Fruit fly (Drosophila melanogaster): ENCODE data around the gene jvl.

jvl gene

dm6 chr3R:14714147-14714903, 27.1 kb upstream of the jvl start (continued):
- TF ChIP-seq h (optimal IDR thresholded peaks at IDR 0.05) (no peak), crp (GFP tag; optimal IDR thresholded peaks at IDR 0.05) (no peak), ssp (GFP tag; IDR thresholded peaks at IDR 0.05) (peak; percentile 42; the same call in 1 of the 2 replicates), CG1602 (GFP tag; optimal IDR thresholded peaks at IDR 0.05) (peak; percentile 48), CG2712 (tag; optimal IDR thresholded peaks at IDR 0.05) (peak; percentile 87), PHDP (tag; optimal IDR thresholded peaks at IDR 0.05) (peak; percentile 56), en (GFP tag; optimal IDR thresholded peaks at IDR 0.05) (no peak)

DNA sequence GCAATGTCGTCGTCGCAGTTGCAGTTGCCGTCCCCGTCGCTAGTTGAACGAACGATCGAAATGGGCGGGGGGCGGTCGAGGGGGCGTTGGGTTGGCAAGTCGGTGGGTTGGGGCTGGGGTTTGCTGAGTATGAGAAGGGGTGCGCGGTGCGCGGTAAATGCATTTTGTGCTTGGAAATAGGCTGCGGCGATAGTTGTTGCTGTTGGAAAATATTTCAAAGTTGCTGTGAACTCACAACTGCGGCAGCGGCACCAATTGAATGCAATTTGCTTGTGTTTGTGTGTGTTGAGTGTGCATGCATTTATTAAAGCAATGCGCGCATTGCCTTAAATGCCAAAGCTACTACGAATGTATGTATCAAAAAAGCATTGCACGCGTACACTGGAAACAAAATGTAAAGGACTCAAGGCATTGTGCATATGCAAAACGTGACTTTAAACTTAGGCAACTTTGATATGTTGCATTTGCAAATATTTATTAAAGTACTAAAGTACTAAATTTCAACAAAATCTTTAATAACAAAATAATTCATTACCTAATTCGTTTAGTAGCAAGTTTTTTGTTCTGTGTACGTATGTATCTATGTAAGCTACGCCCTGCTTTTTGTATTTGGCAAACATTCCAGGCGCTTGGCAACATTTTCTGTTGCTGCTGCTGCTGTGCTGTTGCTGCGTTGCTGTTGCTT, 26.3 kb upstream of the jvl start:
- TF ChIP-seq CG18262 (tag; optimal IDR thresholded peaks at IDR 0.05): peak; percentile 51
- no peak for TF ChIP-seq CG4282 (GFP tag; optimal IDR thresholded peaks at IDR 0.05)
- TF ChIP-seq tx (GFP tag; optimal IDR thresholded peaks at IDR 0.05): no peak
- no peak for TF ChIP-seq HmgZ (tag; optimal IDR thresholded peaks at IDR 0.05)
- no peak for TF ChIP-seq CG3847 (GFP tag; IDR thresholded peaks at IDR 0.05)
- no peak for TF ChIP-seq tgo (GFP tag; IDR thresholded peaks at IDR 0.05)
- no peak for TF ChIP-seq mld (GFP tag; IDR thresholded peaks at IDR 0.05; ENCODE audit: partially characterized antibody)
- TF ChIP-seq CG16813 (GFP tag; IDR thresholded peaks at IDR 0.05; ENCODE audit: partially characterized antibody): no peak
- TF ChIP-seq sc (optimal IDR thresholded peaks at IDR 0.05): no peak
- peak; percentile 51 for TF ChIP-seq sc (GFP tag; optimal IDR thresholded peaks at IDR 0.05)
- TF ChIP-seq ken (GFP tag; IDR thresholded peaks at IDR 0.05): 0 out of 3 replicates have a peak, but pooled peaks have one; percentile 34
- peak; percentile 11 for TF ChIP-seq jumu (GFP tag; optimal IDR thresholded peaks at IDR 0.05)
- TF ChIP-seq GATAe (GFP tag; conservative IDR thresholded peaks at IDR 0.05): no peak
- peak; percentile 32; the same call in 1 of the 2 replicates for TF ChIP-seq sim (GFP tag; IDR thresholded peaks at IDR 0.05)
- no peak for TF ChIP-seq eyg (GFP tag; optimal IDR thresholded peaks at IDR 0.05)
- TF ChIP-seq gsb (GFP tag; IDR thresholded peaks at IDR 0.05): no peak
- peak; percentile 34 for TF ChIP-seq CG4820 (GFP tag; optimal IDR thresholded peaks at IDR 0.05)
- TF ChIP-seq wdn (GFP tag; IDR thresholded peaks at IDR 0.05): no peak
- TF ChIP-seq p53 (GFP tag; optimal IDR thresholded peaks at IDR 0.05): no peak
- TF ChIP-seq al (GFP tag; IDR thresholded peaks at IDR 0.05): no peak
- no peak for TF ChIP-seq trh (GFP tag; optimal IDR thresholded peaks at IDR 0.05)
- TF ChIP-seq pho (GFP tag; optimal IDR thresholded peaks at IDR 0.05): no peak
- TF ChIP-seq pnt (GFP tag; optimal IDR thresholded peaks at IDR 0.05): peak; percentile 50
- no peak for TF ChIP-seq CG10654 (GFP tag; optimal IDR thresholded peaks at IDR 0.05)
- peak; percentile 22; the same call in 1 of the 2 replicates for TF ChIP-seq dati (GFP tag; IDR thresholded peaks at IDR 0.05)
- TF ChIP-seq CG11398 (GFP tag; optimal IDR thresholded peaks at IDR 0.05): no peak
- peak; percentile 63 for TF ChIP-seq Ssrp (tag; optimal IDR thresholded peaks at IDR 0.05)
- no peak for TF ChIP-seq Nf-YA (GFP tag; IDR thresholded peaks at IDR 0.05)
- no peak for TF ChIP-seq Bdp1 (GFP tag; optimal IDR thresholded peaks at IDR 0.05)
- peak; percentile 82 to 93 for TF ChIP-seq bsh (GFP tag; optimal IDR thresholded peaks at IDR 0.05)
- peak; percentile 19 for TF ChIP-seq shn (GFP tag; optimal IDR thresholded peaks at IDR 0.05)
- TF ChIP-seq CG2199 (GFP tag; IDR thresholded peaks at IDR 0.05): peak; percentile 52; the same call in 1 of the 3 replicates
- peak; percentile 79 for TF ChIP-seq CG11504 (tag; optimal IDR thresholded peaks at IDR 0.05)
- TF ChIP-seq ap (GFP tag; IDR thresholded peaks at IDR 0.05): 0 out of 2 replicates have a peak, but pooled peaks have one; percentile 12
- TF ChIP-seq nom (GFP tag; optimal IDR thresholded peaks at IDR 0.05): peak; percentile 34
- peak; percentile 30 for TF ChIP-seq CG4424 (GFP tag; optimal IDR thresholded peaks at IDR 0.05)
- TF ChIP-seq luna (GFP tag; optimal IDR thresholded peaks at IDR 0.05): no peak
- peak; percentile 33 for TF ChIP-seq CG15011 (GFP tag; optimal IDR thresholded peaks at IDR 0.05)
- TF ChIP-seq ranshi (GFP tag; IDR thresholded peaks at IDR 0.05): no peak
- no peak for TF ChIP-seq hb (GFP tag; IDR thresholded peaks at IDR 0.05; ENCODE audit: partially characterized antibody)
- TF ChIP-seq pzg (GFP tag; optimal IDR thresholded peaks at IDR 0.05): no peak

Measured in whole organism, embryonic.